Fruit fly (Drosophila melanogaster) whole organism: ENCODE measurements around the gene CG12766.

Source experiments
- EcR ChIP-seq, 2 experiments: fragments of >200 bp; optimal IDR thresholded peaks; 2 replicates each; lab custom pipeline; 2017; ENCODE audit warnings: missing biosample characterization in 2 of 2, missing genetic modification characterization in 2 of 2, missing genetic modification reagents in 2 of 2
- pan ChIP-seq: fragments of >200 bp; optimal IDR thresholded peaks from 2 replicates; lab custom pipeline; 2017
- psq ChIP-seq: fragments of >200 bp; optimal IDR thresholded peaks from 2 replicates; lab custom pipeline; 2017
- usp ChIP-seq: fragments of >200 bp; optimal IDR thresholded peaks from 2 replicates; lab custom pipeline; 2017; ENCODE audit warnings: missing biosample characterization, missing genetic modification characterization, mixed read lengths

DNA sequence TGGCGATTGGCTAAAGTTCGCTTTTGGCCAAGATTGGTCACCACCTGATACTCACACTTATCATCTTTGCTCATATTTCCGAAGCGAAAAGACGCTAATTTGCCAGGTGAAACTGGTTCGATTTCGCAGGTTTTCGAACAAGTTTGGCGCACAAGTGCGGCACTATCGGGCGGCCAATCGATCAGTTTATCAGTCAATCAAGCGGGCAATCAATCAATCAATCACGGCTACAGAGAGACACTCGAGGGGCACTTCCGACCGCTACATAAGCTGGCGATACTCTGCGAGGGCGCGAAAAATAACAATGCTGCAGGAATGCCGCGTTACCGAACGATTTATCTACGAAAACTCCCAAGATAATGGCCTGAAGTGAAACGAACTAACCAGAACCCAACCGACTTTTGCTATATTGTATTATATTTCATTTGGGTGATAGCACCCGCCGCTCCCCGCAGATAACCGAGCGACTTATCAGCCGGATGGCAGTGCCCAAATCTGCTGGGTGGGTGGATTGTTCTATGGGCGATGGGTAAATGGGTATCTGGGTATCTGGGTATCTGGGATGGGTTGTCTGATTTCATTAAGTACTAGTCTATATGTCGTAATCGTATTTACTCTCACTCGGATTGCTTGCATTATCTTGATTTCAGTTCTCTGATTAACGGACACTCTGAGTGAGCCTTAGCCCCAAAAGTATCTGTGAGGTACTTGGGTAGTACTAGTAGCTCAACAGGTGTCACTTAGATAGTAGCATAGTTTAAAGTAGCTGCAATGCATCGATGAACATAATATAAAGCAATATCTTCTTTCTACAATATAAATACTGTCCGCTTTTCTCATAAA, 10.8 kb downstream of the CG12766 start:
- TF ChIP-seq usp (GFP tag; lab: Kevin White, UChicago) (no peak), EcR (GFP tag; optimal IDR thresholded peaks at IDR 0.05; lab: Kevin White, UChicago) (no peak), pan (lab: Kevin White, UChicago) (no peak), psq (no peak)
